Worm (Caenorhabditis elegans) whole organism, young adult: ENCODE results near the gene C16H3.3.
"Not testable (repeated sequence)": the region's sequence is repeated elsewhere in the genome, so short reads cannot be mapped to it uniquely, and the experiment has no call there.

Source experiments
- F10E7.11 ChIP-seq: sonication (generic microtip); optimal IDR thresholded peaks from 2 replicates; lab custom pipeline; 2017; ENCODE audit warnings: mild to moderate bottlenecking, missing genetic modification characterization, moderate library complexity, missing compliant biosample characterization
- F33H1.4 ChIP-seq: fragments of 200-800 bp; sonication (Bioruptor generic); IDR thresholded peaks from 2 replicates; pipeline ENCODE4 v1.3.6; 2022; ENCODE audit warnings: missing genetic modification reagents, missing genetic modification characterization, missing compliant biosample characterization
- F52B5.7 ChIP-seq: sonication (generic microtip); optimal IDR thresholded peaks from 2 replicates; lab custom pipeline; 2016; ENCODE audit warnings: mild to moderate bottlenecking, missing genetic modification characterization, missing compliant biosample characterization
- ceh-100 ChIP-seq: fragments of 200-800 bp; sonication (Bioruptor generic); IDR thresholded peaks from 2 replicates; pipeline ENCODE4 v1.3.6; 2022; ENCODE audit warnings: missing genetic modification reagents, missing genetic modification characterization, missing compliant biosample characterization
- dpl-1 ChIP-seq: fragments of 150-350 bp; optimal IDR thresholded peaks from 2 replicates; lab custom pipeline; 2014; ENCODE audit warnings: missing biosample characterization, missing genetic modification reagents, missing genetic modification characterization
- efl-1 ChIP-seq: fragments of 150-350 bp; optimal IDR thresholded peaks from 2 replicates; lab custom pipeline; 2014; ENCODE audit warnings: missing biosample characterization, missing genetic modification reagents, missing genetic modification characterization
- lin-40 ChIP-seq: sonication (generic microtip); optimal IDR thresholded peaks from 2 replicates; lab custom pipeline; 2016; ENCODE audit warnings: missing genetic modification characterization, mild to moderate bottlenecking, missing compliant biosample characterization, missing genotype, missing genetic modification reagents
- madf-6 ChIP-seq: fragments of 200-800 bp; sonication (Bioruptor generic); IDR thresholded peaks from 2 replicates; pipeline ENCODE4 v1.3.6; 2022; ENCODE audit warnings: missing genetic modification reagents, missing genetic modification characterization, missing compliant biosample characterization
- madf-8 ChIP-seq: fragments of 200-800 bp; sonication (Bioruptor generic); conservative IDR thresholded peaks from 2 replicates; pipeline ENCODE4 v1.3.6; 2022; ENCODE audit warnings: missing genetic modification reagents, missing genetic modification characterization, missing compliant biosample characterization
- rcor-1 ChIP-seq: fragments of 200-800 bp; sonication (Bioruptor generic); IDR thresholded peaks from 2 replicates; pipeline ENCODE4 v1.3.6; 2022; ENCODE audit warnings: missing genetic modification reagents, missing genetic modification characterization, missing compliant biosample characterization
- snpc-4 ChIP-seq, 5 experiments: fragments of 150-350 bp in 1 of 5; sonication (generic microtip) in 4 of 5; optimal IDR thresholded peaks; 2 replicates each; lab custom pipeline; 2014 to 2018; ENCODE audit warnings: missing genetic modification characterization in 5 of 5, missing biosample characterization in 3 of 5, antibody characterized with exemption in 2 of 5, mild to moderate bottlenecking in 2 of 5, missing compliant biosample characterization in 2 of 5, missing genotype in 2 of 5, moderate library complexity in 2 of 5, missing genetic modification reagents in 1 of 5
- somi-1 ChIP-seq: fragments of 200-800 bp; sonication (Bioruptor generic); optimal IDR thresholded peaks from 2 replicates; lab custom pipeline; 2018; ENCODE audit warnings: mild to moderate bottlenecking, missing genetic modification characterization, missing compliant biosample characterization

DNA sequence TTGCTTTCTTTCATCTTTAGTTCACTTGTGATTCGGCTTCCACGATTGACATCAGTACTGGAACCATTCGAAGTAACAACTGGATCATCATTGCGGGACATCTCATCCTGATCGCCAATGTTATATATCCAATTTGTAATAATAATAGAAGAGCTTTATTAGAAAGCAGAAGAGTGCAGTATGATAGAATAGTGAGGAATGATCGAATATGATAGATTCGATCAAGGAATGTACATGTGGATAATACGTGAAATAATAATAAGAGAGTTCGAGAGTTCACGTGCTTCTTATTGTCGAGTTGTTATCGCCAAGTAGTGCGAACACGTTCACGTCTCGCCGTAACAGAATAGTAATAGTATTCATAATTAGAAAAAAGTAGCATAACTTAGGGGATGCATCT is 30.8 kb downstream of the C16H3.3 start, which contains the start of gene F39B3.3:
- TF ChIP-seq F10E7.11 (tag; lab: Kevin White, UChicago); dpl-1 (GFP tag; lab: Kevin White, UChicago); ceh-100 (GFP tag; lab: Robert Waterston, UW); F33H1.4; efl-1 (GFP tag; lab: Kevin White, UChicago); madf-8; somi-1 (GFP tag; lab: Kevin White, UChicago); rcor-1 (GFP tag; lab: Robert Waterston, UW); madf-6 (GFP tag; lab: Robert Waterston, UW); lin-40 (tag; lab: Kevin White, UChicago); F52B5.7 (tag; lab: Kevin White, UChicago); snpc-4 (GFP tag; optimal IDR thresholded peaks at IDR 0.05; lab: Kevin White, UChicago); snpc-4 (tag; optimal IDR thresholded peaks at IDR 0.05; lab: Kevin White, UChicago): not testable (repeated sequence)
